Worm (Caenorhabditis elegans): Measurements from ENCODE around the gene clec-32.

clec-32 gene

DNA sequence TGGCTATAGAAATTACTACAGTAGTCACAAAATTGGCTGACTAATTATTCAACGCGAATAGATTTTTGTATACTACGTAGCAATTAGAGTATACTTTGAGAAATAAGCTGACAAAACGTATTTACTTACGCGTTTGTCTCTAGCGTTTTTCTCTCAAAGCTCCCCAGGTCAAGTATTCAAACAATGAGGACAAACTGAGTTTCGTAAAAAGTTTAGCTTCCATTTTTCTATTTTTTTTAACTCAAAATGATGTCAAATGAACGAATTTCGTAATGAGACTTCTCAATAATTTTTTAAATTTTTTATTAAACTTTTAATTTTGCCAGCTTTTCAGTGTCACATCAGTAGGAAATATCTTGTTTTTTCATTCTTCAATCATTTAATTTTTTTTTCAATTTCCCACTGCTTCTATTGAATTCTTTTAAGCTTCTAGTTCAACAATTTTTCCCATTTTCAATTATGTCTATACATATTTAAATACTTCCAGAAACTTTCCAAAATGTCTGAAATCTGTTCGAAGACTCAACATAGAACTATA lies 27.2 kb upstream of the clec-32 start, which contains the start of the genes ifas-2 and fbxa-44:
Gene ifas-2 (minus strand): TSS at position 101 of the 538 bp plus-strand sequence.
Gene fbxa-44 (plus strand): TSS at position 488 of the 538 bp plus-strand sequence.
- TF ChIP-seq pat-9 (tag; optimal IDR thresholded peaks at IDR 0.05) (no peak), ahr-1 (tag; optimal IDR thresholded peaks at IDR 0.05) (no peak), fax-1 (tag; optimal IDR thresholded peaks at IDR 0.05) (no peak), unc-42 (tag; optimal IDR thresholded peaks at IDR 0.05) (no peak), rnt-1 (tag; optimal IDR thresholded peaks at IDR 0.05) (no peak), hlh-15 (tag; optimal IDR thresholded peaks at IDR 0.05) (no peak), che-1 (tag; optimal IDR thresholded peaks at IDR 0.05) (no peak), K09A11.1 (tag; optimal IDR thresholded peaks at IDR 0.05; ENCODE audit: insufficient read depth) (no peak), unc-86 (tag; optimal IDR thresholded peaks at IDR 0.05) (no peak), ceh-9 (tag; optimal IDR thresholded peaks at IDR 0.05) (no peak), hlh-30 (tag; optimal IDR thresholded peaks at IDR 0.05; ENCODE audit: insufficient read depth) (no peak), ttx-3 (tag; optimal IDR thresholded peaks at IDR 0.05) (no peak), elt-4 (tag; optimal IDR thresholded peaks at IDR 0.05) (no peak), F13H6.1 (tag; optimal IDR thresholded peaks at IDR 0.05) (no peak)

DNA sequence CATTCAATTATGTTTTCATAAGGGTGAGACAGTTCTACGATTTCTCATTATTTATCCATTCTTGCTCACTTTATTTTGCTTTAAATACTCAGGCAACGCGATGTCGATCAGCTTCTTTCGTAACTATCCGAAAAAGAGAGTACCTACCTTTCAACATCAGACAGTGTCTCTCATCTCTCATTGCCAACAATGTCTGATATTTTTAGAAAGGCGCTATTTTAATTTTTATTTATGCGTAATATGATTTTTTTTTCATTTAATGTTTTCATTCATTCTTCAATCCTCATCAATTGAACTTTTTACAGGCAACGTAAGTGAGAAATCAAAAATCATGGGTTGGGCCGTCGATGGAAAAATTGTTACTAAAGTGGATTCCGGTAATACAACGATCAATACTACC lies 23.1 kb upstream of the clec-32 start, which contains the start of gene F09C6.13:
Gene F09C6.13 (plus strand): TSS at position 301 of the 400 bp plus-strand sequence.
- no peak for TF ChIP-seq ceh-48 (tag; optimal IDR thresholded peaks at IDR 0.05)
- no peak for TF ChIP-seq hlh-13 (GFP tag; optimal IDR thresholded peaks at IDR 0.05)
- no peak for TF ChIP-seq pha-4 (tag; optimal IDR thresholded peaks at IDR 0.05)
- no peak for TF ChIP-seq madf-2 (tag; optimal IDR thresholded peaks at IDR 0.05)
- TF ChIP-seq gmeb-2 (tag; optimal IDR thresholded peaks at IDR 0.05): no peak

DNA sequence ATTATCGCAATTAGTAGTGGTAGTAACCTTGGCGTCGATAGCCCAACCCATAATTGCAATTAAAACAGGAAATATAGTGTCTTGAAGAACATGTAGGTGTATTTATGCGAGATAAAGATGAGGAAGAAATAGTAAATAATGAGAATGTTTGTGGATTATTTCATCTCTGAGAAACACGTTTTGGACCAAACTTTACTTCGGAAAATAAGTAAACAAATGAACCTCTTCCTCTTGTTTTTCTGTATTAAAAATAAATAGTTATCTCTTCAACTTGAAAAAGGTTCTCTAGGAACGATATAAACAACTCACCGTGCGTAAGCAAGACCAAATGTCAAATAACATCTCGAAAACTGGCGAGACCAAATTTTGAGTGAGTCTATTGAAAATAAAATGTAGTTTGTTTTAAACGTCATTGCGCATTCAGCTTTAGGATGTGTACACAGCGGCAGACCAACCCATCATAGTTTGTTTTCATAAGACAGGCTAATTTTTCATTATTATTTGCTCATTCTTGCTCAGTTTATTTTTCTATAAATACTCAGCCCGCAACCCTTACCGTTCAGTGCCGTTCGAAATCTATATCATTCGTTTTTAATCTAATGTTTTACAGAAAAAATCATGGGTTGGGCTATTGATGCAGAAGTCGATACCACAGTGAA lies 20.8 kb upstream of the clec-32 start, which contains the start of the genes F09C6.11 and F09C6.12:
Gene F09C6.11 (minus strand): TSS at position 51 of the 659 bp plus-strand sequence.
Gene F09C6.12 (plus strand): TSS at position 609 of the 659 bp plus-strand sequence.
- TF ChIP-seq tbx-7 (tag; optimal IDR thresholded peaks at IDR 0.05): no peak
- no peak for TF ChIP-seq pha-2 (tag; optimal IDR thresholded peaks at IDR 0.05)
- no peak for TF ChIP-seq ahr-1 (tag; optimal IDR thresholded peaks at IDR 0.05)
- TF ChIP-seq K09A11.1 (tag; optimal IDR thresholded peaks at IDR 0.05; ENCODE audit: insufficient read depth): no peak
- TF ChIP-seq ceh-19 (GFP tag; optimal IDR thresholded peaks at IDR 0.05): no peak
- TF ChIP-seq pax-1 (tag; optimal IDR thresholded peaks at IDR 0.05): no peak
- no peak for TF ChIP-seq mec-3 (tag; optimal IDR thresholded peaks at IDR 0.05; ENCODE audit: borderline replicate concordance)

DNA sequence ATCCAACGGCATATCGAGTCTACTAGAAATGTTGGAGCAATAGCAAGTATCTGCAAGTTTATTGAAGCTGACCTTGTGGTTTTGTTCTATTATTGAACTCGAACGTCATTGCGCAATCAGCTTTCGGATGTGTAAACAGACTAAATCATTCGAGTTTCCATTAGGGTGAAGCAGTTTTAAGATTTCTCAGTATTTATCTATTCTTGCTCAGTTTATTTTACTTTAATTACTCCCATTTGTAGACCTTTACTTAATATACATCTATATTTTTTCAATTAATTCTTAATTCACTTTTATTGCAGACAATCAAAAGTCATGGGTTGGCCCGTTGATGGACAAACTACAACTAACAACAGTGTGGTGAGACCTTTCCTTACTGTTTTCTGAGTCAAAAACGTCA lies 19.1 kb upstream of the clec-32 start, which contains the start of gene F09C6.14:
Gene F09C6.14 (plus strand): TSS at position 301 of the 400 bp plus-strand sequence.
- TF ChIP-seq ama-1 (optimal IDR thresholded peaks at IDR 0.05): no peak
- no peak for TF ChIP-seq pat-9 (tag; optimal IDR thresholded peaks at IDR 0.05)
- TF ChIP-seq K09A11.1 (tag; optimal IDR thresholded peaks at IDR 0.05; ENCODE audit: insufficient read depth): no peak
- TF ChIP-seq hlh-30 (tag; optimal IDR thresholded peaks at IDR 0.05; ENCODE audit: insufficient read depth): no peak
- TF ChIP-seq unc-86 (tag; optimal IDR thresholded peaks at IDR 0.05): no peak
- no peak for TF ChIP-seq hlh-15 (tag; optimal IDR thresholded peaks at IDR 0.05)
- TF ChIP-seq sox-2 (GFP tag; IDR thresholded peaks at IDR 0.05): no peak
- no peak for TF ChIP-seq odd-2 (tag; optimal IDR thresholded peaks at IDR 0.05)
- no peak for TF ChIP-seq unc-42 (tag; optimal IDR thresholded peaks at IDR 0.05)
- TF ChIP-seq rnt-1 (tag; optimal IDR thresholded peaks at IDR 0.05): no peak

DNA sequence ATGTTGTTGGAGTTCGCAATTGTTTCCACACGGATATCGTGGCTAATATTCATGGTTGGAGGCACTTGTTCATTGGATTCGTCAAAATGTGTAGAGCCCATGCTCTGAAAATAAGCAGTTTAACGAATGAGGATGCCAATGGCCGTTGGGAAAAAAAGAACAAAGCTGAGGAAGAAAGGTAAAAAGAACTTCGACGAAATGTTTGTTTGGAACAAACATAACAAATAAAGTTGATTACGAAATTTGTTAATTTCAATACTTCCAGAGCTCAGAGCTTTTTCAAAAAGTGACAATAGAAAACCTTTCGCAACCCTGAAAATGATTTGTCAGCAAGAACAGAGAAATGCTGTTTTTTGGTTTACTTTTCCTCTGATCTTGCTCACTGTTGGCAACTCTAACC lies 18.4 kb upstream of the clec-32 start, which contains the start of gene F09C6.3:
Gene F09C6.3 (minus strand): TSS at position 101 of the 400 bp plus-strand sequence.
- TF ChIP-seq ceh-2 (tag; optimal IDR thresholded peaks at IDR 0.05) (no peak), sox-2 (GFP tag; IDR thresholded peaks at IDR 0.05) (no peak), unc-3 (GFP tag; conservative IDR thresholded peaks at IDR 0.05) (no peak), unc-3 (tag; optimal IDR thresholded peaks at IDR 0.05) (no peak), pqm-1 (tag; optimal IDR thresholded peaks at IDR 0.05) (no peak), pros-1 (tag; optimal IDR thresholded peaks at IDR 0.05) (no peak), ceh-30 (tag; optimal IDR thresholded peaks at IDR 0.05) (no peak), pag-3 (tag; optimal IDR thresholded peaks at IDR 0.05; ENCODE audit: borderline replicate concordance) (no peak), ets-4 (tag; optimal IDR thresholded peaks at IDR 0.05) (no peak), ceh-45 (GFP tag; IDR thresholded peaks at IDR 0.05) (no peak)

Data from whole organism, late embryonic.